Fruit fly (Drosophila melanogaster): ENCODE data around the gene Hira.
A peak's percentile ranks its signal among the peaks of the same experiment; 100 is the strongest.

Hira gene

DNA sequence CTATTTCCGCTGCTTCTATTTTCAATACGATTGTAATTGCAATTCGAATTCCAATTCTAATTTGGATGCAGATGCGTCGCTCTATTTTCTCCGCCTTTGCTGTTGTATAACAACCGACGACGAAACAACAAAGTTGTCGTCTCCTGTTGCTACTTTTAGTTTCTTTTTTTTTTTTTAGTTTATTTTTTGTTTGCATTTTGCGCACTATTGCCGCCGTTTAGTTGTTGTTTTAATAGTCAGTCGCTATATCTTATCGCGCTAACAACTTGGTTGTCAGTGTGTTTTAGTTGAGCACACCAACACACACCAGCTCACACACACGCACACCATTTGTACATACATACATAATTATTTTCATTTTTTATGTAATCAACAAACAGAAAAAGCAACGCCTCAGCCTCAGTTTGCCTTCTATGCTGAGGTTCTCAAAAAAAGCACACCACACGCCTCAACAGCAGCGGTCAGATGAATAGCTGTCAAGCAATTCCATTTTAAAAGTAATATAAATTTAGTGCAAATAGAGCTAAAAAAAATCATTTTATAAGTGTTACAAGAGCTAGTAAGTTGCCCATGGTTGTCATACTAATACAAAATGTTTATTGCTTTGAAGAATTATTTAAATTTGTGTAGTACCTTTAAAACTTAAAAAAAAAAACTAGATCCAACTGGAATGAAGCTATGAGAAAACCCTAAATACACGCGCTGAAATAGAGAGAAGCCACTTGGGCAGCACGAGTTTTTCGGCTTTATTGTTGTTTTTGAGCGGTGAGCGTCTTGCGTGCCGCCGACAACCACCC is 20.4 kb upstream of the Hira start (continued):
- peak; percentile 11 for TF ChIP-seq trem (tag; optimal IDR thresholded peaks at IDR 0.05)
- peak; percentile 13 for TF ChIP-seq CG12942 (GFP tag; optimal IDR thresholded peaks at IDR 0.05)
- no peak for TF ChIP-seq Poxn (GFP tag; IDR thresholded peaks at IDR 0.05)
- peak; percentile 61 for TF ChIP-seq exex (tag; optimal IDR thresholded peaks at IDR 0.05)
- TF ChIP-seq HmgD (GFP tag; optimal IDR thresholded peaks at IDR 0.05): no peak
- 0 out of 2 replicates have a peak, but pooled peaks have one; percentile 40 for TF ChIP-seq GATAe (GFP tag; conservative IDR thresholded peaks at IDR 0.05)
- TF ChIP-seq CG6765 (GFP tag; optimal IDR thresholded peaks at IDR 0.05): peak; percentile 63
- TF ChIP-seq CG4820 (GFP tag; optimal IDR thresholded peaks at IDR 0.05): peak; percentile 54
- peak; percentile 64 for TF ChIP-seq CG11504 (tag; optimal IDR thresholded peaks at IDR 0.05)
- TF ChIP-seq sug (tag; optimal IDR thresholded peaks at IDR 0.05): peak; percentile 74
- no peak for TF ChIP-seq Optix (GFP tag; IDR thresholded peaks at IDR 0.05)
- TF ChIP-seq Nf-YA (GFP tag; IDR thresholded peaks at IDR 0.05): no peak
- peak; percentile 82 for TF ChIP-seq HHEX (GFP tag; optimal IDR thresholded peaks at IDR 0.05)
- TF ChIP-seq CG14441 (GFP tag; IDR thresholded peaks at IDR 0.05): peak; percentile 64
- peak; percentile 42 for TF ChIP-seq Jarid2 (GFP tag; optimal IDR thresholded peaks at IDR 0.05)
- no peak for TF ChIP-seq unc-4 (GFP tag; IDR thresholded peaks at IDR 0.05; ENCODE audit: partially characterized antibody)
- peak; percentile 19 for TF ChIP-seq CG2116 (GFP tag; optimal IDR thresholded peaks at IDR 0.05)
- TF ChIP-seq slp2 (GFP tag; optimal IDR thresholded peaks at IDR 0.05): no peak
- TF ChIP-seq al (GFP tag; IDR thresholded peaks at IDR 0.05): peak; percentile 67
- no peak for TF ChIP-seq luna (GFP tag; optimal IDR thresholded peaks at IDR 0.05)
- peak; percentile 23 for TF ChIP-seq kah (GFP tag; optimal IDR thresholded peaks at IDR 0.05)
- peak; percentile 75 for TF ChIP-seq NfI (GFP tag; optimal IDR thresholded peaks at IDR 0.05)
- no peak for TF ChIP-seq MESR4 (GFP tag; optimal IDR thresholded peaks at IDR 0.05)
- peak; percentile 32 for TF ChIP-seq Bdp1 (GFP tag; optimal IDR thresholded peaks at IDR 0.05)
- peak; percentile 29 for TF ChIP-seq Abd-B (GFP tag; optimal IDR thresholded peaks at IDR 0.05)
- no peak for TF ChIP-seq CG2199 (GFP tag; IDR thresholded peaks at IDR 0.05)
- peak; percentile 24 to 57 for TF ChIP-seq dpn (GFP tag; optimal IDR thresholded peaks at IDR 0.05)
- TF ChIP-seq Blimp-1 (GFP tag; optimal IDR thresholded peaks at IDR 0.05): peak; percentile 72
- TF ChIP-seq CG10979 (tag; optimal IDR thresholded peaks at IDR 0.05): peak; percentile 70
- peak in 1 of 3 experiments; percentile 20 for TF ChIP-seq lola (GFP tag; optimal IDR thresholded peaks at IDR 0.05)
- TF ChIP-seq zen (tag; optimal IDR thresholded peaks at IDR 0.05): peak; percentile 1
- TF ChIP-seq CG2120 (GFP tag; optimal IDR thresholded peaks at IDR 0.05): peak; percentile 91
- TF ChIP-seq CG11695 (GFP tag; IDR thresholded peaks at IDR 0.05): peak; percentile 77
- peak; percentile 55 for TF ChIP-seq CG13775 (GFP tag; optimal IDR thresholded peaks at IDR 0.05)
- peak; percentile 83 for TF ChIP-seq Rfx (GFP tag; IDR thresholded peaks at IDR 0.05)
- no peak for TF ChIP-seq hth (optimal IDR thresholded peaks at IDR 0.05)
- no peak for TF ChIP-seq CG31388 (GFP tag; optimal IDR thresholded peaks at IDR 0.05)
- TF ChIP-seq CG4328 (GFP tag; optimal IDR thresholded peaks at IDR 0.05): peak; percentile 74
- no peak for TF ChIP-seq CG6791 (GFP tag; IDR thresholded peaks at IDR 0.05; ENCODE audit: partially characterized antibody)
- peak; percentile 70 for TF ChIP-seq Xbp1 (GFP tag; optimal IDR thresholded peaks at IDR 0.05)
- peak; percentile 83 for TF ChIP-seq CG8924 (tag; optimal IDR thresholded peaks at IDR 0.05)
- TF ChIP-seq maf-S (GFP tag; optimal IDR thresholded peaks at IDR 0.05): peak; percentile 60
- TF ChIP-seq CkIIα-i1 (GFP tag; IDR thresholded peaks at IDR 0.05): no peak
- TF ChIP-seq CG7839 (tag; optimal IDR thresholded peaks at IDR 0.05): peak; percentile 70
- peak; percentile 33 for TF ChIP-seq CG3995 (GFP tag; optimal IDR thresholded peaks at IDR 0.05)
- peak; percentile 87 for TF ChIP-seq grau (tag; optimal IDR thresholded peaks at IDR 0.05)
- TF ChIP-seq Atf-2 (GFP tag; optimal IDR thresholded peaks at IDR 0.05): peak; percentile 56
- TF ChIP-seq B-H1 (GFP tag; IDR thresholded peaks at IDR 0.05): peak; percentile 20; the same call in 1 of the 3 replicates
- TF ChIP-seq CG10147 (GFP tag; optimal IDR thresholded peaks at IDR 0.05): peak; percentile 76
